Worm (Caenorhabditis elegans): ENCODE measurements around the gene Y6E2A.5.

DNA sequence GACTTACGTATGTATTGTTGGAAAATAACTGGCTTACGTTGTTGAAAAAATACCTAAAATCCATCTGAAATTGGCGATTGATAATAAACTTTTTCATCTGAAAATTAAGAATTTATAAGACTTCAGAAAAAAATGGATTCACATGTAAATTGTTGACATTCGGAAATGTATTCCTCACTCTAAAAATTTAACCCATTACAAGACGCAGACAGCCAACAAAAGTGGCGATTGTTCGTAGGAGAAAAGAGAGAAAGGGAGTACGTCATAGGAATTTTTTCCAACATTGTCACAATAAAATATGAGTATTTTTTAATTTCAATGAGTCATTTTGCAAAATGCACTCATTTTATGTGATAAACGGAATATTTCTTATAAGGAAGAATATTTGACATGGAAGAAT, at the start of gene Y6E2A.5:
- TF ChIP-seq ama-1 (optimal IDR thresholded peaks at IDR 0.05) (no peak), aly-1 (tag; optimal IDR thresholded peaks at IDR 0.05) (no peak), tbx-11 (GFP tag; IDR thresholded peaks at IDR 0.05) (no peak), tbx-37 (GFP tag; conservative IDR thresholded peaks at IDR 0.05) (no peak), tra-4 (tag; optimal IDR thresholded peaks at IDR 0.05) (no peak), B0310.2 (tag; optimal IDR thresholded peaks at IDR 0.05) (no peak), ets-7 (tag; optimal IDR thresholded peaks at IDR 0.05) (no peak), flt-1 (GFP tag; IDR thresholded peaks at IDR 0.05) (no peak), hnd-1 (tag; optimal IDR thresholded peaks at IDR 0.05) (no peak), hmg-4 (GFP tag; optimal IDR thresholded peaks at IDR 0.05) (no peak), hmbx-1 (tag; optimal IDR thresholded peaks at IDR 0.05) (no peak), scrt-1 (GFP tag; IDR thresholded peaks at IDR 0.05) (no peak)
